Worm (Caenorhabditis elegans) whole organism, young adult: ENCODE results near the gene actl-1.

Experiments
- B0019.2 ChIP-seq: fragments of 200-800 bp; sonication (Bioruptor generic); conservative IDR thresholded peaks from 2 replicates; pipeline ENCODE4 v1.3.6; 2022; ENCODE audit warnings: missing genetic modification reagents, missing genetic modification characterization, missing compliant biosample characterization
- B0336.3 ChIP-seq: fragments of 200-800 bp; sonication (Bioruptor generic); IDR thresholded peaks from 2 replicates; pipeline ENCODE4 v1.3.6; 2022; ENCODE audit warnings: missing genetic modification characterization, missing compliant biosample characterization
- F10E7.11 ChIP-seq: sonication (generic microtip); optimal IDR thresholded peaks from 2 replicates; lab custom pipeline; 2017; ENCODE audit warnings: mild to moderate bottlenecking, missing genetic modification characterization, moderate library complexity, missing compliant biosample characterization
- F57A8.1 ChIP-seq: fragments of 200-800 bp; sonication (Bioruptor generic); optimal IDR thresholded peaks from 2 replicates; lab custom pipeline; 2018; ENCODE audit warnings: mild to moderate bottlenecking, missing genetic modification characterization, moderate library complexity, missing compliant biosample characterization
- K11D2.4 ChIP-seq: fragments of 200-800 bp; sonication (Bioruptor generic); IDR thresholded peaks from 2 replicates; pipeline ENCODE4 v1.3.6; 2022; ENCODE audit warnings: missing genetic modification reagents, missing genetic modification characterization, missing compliant biosample characterization
- K12H6.12 ChIP-seq: fragments of 200-800 bp; sonication (Bioruptor generic); optimal IDR thresholded peaks from 2 replicates; lab custom pipeline; 2018; ENCODE audit warnings: mild to moderate bottlenecking, missing genetic modification characterization, missing compliant biosample characterization
- Y53G8AR.9 ChIP-seq: fragments of 200-800 bp; sonication (Bioruptor generic); conservative IDR thresholded peaks from 2 replicates; pipeline ENCODE4 v1.3.6; 2022; ENCODE audit warnings: missing genetic modification reagents, missing genetic modification characterization, missing compliant biosample characterization
- Y95B8A.8 ChIP-seq: fragments of 200-800 bp; sonication (Bioruptor generic); IDR thresholded peaks from 2 replicates; pipeline ENCODE4 v1.3.6; 2022; ENCODE audit warnings: missing genetic modification reagents, missing genetic modification characterization, missing compliant biosample characterization
- ZK185.1 ChIP-seq: sonication (generic microtip); optimal IDR thresholded peaks from 2 replicates; lab custom pipeline; 2016; ENCODE audit warnings: mild to moderate bottlenecking, missing genetic modification characterization, missing compliant biosample characterization; ENCODE audit not compliant: poor library complexity, severe bottlenecking
- ama-1 ChIP-seq, 3 experiments: fragments of 150-350 bp in 1 of 3; sonication (generic microtip) in 2 of 3; optimal IDR thresholded peaks; 2 replicates each; lab custom pipeline; 2014 to 2018; ENCODE audit warnings: missing biosample characterization in 2 of 3, missing genetic modification characterization in 2 of 3, missing genetic modification reagents in 2 of 3
- aptf-2 ChIP-seq: fragments of 200-800 bp; sonication (Bioruptor generic); conservative IDR thresholded peaks from 2 replicates; pipeline ENCODE4 v1.3.6; 2022; ENCODE audit warnings: missing genetic modification reagents, missing genetic modification characterization, missing compliant biosample characterization
- atf-7 ChIP-seq: sonication (generic microtip); optimal IDR thresholded peaks from 2 replicates; lab custom pipeline; 2017; ENCODE audit warnings: mild to moderate bottlenecking, missing genetic modification characterization, missing compliant biosample characterization
- athp-1 ChIP-seq: sonication (generic microtip); optimal IDR thresholded peaks from 2 replicates; lab custom pipeline; 2017; ENCODE audit warnings: mild to moderate bottlenecking, missing genetic modification characterization, missing compliant biosample characterization
- bed-1 ChIP-seq: fragments of 200-800 bp; sonication (Bioruptor generic); IDR thresholded peaks from 2 replicates; pipeline ENCODE4 v1.3.6; 2022; ENCODE audit warnings: missing genetic modification reagents, missing genetic modification characterization, missing compliant biosample characterization
- cebp-1 ChIP-seq, 2 experiments: fragments of 200-800 bp in 1 of 2; sonication (Bioruptor generic) in 1 of 2; sonication (generic microtip) in 1 of 2; IDR thresholded peaks in 1 of 2; optimal IDR thresholded peaks in 1 of 2; 2 replicates each; pipeline versions ENCODE4 v1.3.6 to Lab custom; 2017 to 2022; ENCODE audit warnings: missing compliant biosample characterization in 2 of 2, missing genetic modification characterization in 2 of 2, mild to moderate bottlenecking in 1 of 2, missing genetic modification reagents in 1 of 2, moderate library complexity in 1 of 2
- ceh-58 ChIP-seq: fragments of 200-800 bp; sonication (Bioruptor generic); IDR thresholded peaks from 2 replicates; pipeline ENCODE4 v1.3.6; 2022; ENCODE audit warnings: missing genetic modification characterization, missing compliant biosample characterization
- ceh-91 ChIP-seq: fragments of 200-800 bp; sonication (Bioruptor generic); IDR thresholded peaks from 2 replicates; pipeline ENCODE4 v1.3.6; 2022; ENCODE audit warnings: missing genetic modification reagents, missing genetic modification characterization, missing compliant biosample characterization
- chd-7 ChIP-seq: sonication (generic microtip); optimal IDR thresholded peaks from 2 replicates; lab custom pipeline; 2016; ENCODE audit warnings: mild to moderate bottlenecking, missing genetic modification characterization, moderate library complexity, missing compliant biosample characterization
- egl-18 ChIP-seq: fragments of 200-800 bp; sonication (Bioruptor generic); IDR thresholded peaks from 2 replicates; pipeline ENCODE4 v1.3.6; 2022; ENCODE audit warnings: missing genetic modification reagents, missing genetic modification characterization, missing compliant biosample characterization
- ekl-4 ChIP-seq: fragments of 200-800 bp; sonication (Bioruptor generic); IDR thresholded peaks from 2 replicates; pipeline ENCODE4 v1.3.6; 2022; ENCODE audit warnings: missing genetic modification reagents, missing genetic modification characterization, missing compliant biosample characterization
- hlh-12 ChIP-seq: sonication (generic microtip); optimal IDR thresholded peaks from 2 replicates; lab custom pipeline; 2016; ENCODE audit warnings: missing genetic modification characterization, missing compliant biosample characterization
- hmg-20 ChIP-seq: fragments of 200-800 bp; sonication (Bioruptor generic); IDR thresholded peaks from 2 replicates; pipeline ENCODE4 v1.3.6; 2022; ENCODE audit warnings: missing genetic modification reagents, missing genetic modification characterization, missing compliant biosample characterization
- hsf-1 ChIP-seq: fragments of 200-800 bp; sonication (Bioruptor generic); IDR thresholded peaks from 2 replicates; pipeline ENCODE4 v1.3.6; 2022; ENCODE audit warnings: missing genetic modification reagents, missing genetic modification characterization, missing compliant biosample characterization
- let-526 ChIP-seq: fragments of 200-800 bp; sonication (Bioruptor generic); IDR thresholded peaks from 2 replicates; pipeline ENCODE4 v1.3.6; 2022; ENCODE audit warnings: missing genetic modification reagents, missing genetic modification characterization, missing compliant biosample characterization
- let-607 ChIP-seq, 2 experiments: fragments of 200-800 bp in 1 of 2; sonication (Bioruptor generic) in 1 of 2; sonication (generic microtip) in 1 of 2; optimal IDR thresholded peaks; 2 replicates each; lab custom pipeline; 2016 to 2018; ENCODE audit warnings: mild to moderate bottlenecking in 2 of 2, missing compliant biosample characterization in 2 of 2, missing genetic modification characterization in 2 of 2, moderate library complexity in 2 of 2, missing genotype in 1 of 2
- lin-26 ChIP-seq: fragments of 200-800 bp; sonication (Bioruptor generic); IDR thresholded peaks from 2 replicates; pipeline ENCODE4 v1.3.6; 2022; ENCODE audit warnings: missing genetic modification reagents, missing genetic modification characterization, missing compliant biosample characterization
- lsl-1 ChIP-seq: fragments of 200-800 bp; sonication (Bioruptor generic); optimal IDR thresholded peaks from 2 replicates; lab custom pipeline; 2018; ENCODE audit warnings: mild to moderate bottlenecking, missing genetic modification characterization, moderate library complexity, missing compliant biosample characterization
- madf-10 ChIP-seq: sonication (generic microtip); optimal IDR thresholded peaks from 2 replicates; lab custom pipeline; 2016; ENCODE audit warnings: mild to moderate bottlenecking, missing genetic modification characterization, missing compliant biosample characterization
- madf-3 ChIP-seq: fragments of 200-800 bp; sonication (Bioruptor generic); IDR thresholded peaks from 2 replicates; pipeline ENCODE4 v1.3.6; 2022; ENCODE audit warnings: missing genetic modification reagents, missing genetic modification characterization, missing compliant biosample characterization
- mcd-1 ChIP-seq: fragments of 200-800 bp; sonication (Bioruptor generic); IDR thresholded peaks from 2 replicates; pipeline ENCODE4 v1.3.6; 2022; ENCODE audit warnings: missing genetic modification reagents, missing genetic modification characterization, missing compliant biosample characterization
- mel-28 ChIP-seq: sonication (generic microtip); optimal IDR thresholded peaks from 2 replicates; lab custom pipeline; 2016; ENCODE audit warnings: borderline replicate concordance, mild to moderate bottlenecking, missing genetic modification characterization, missing compliant biosample characterization
- nfya-2 ChIP-seq: fragments of 200-800 bp; sonication (Bioruptor generic); IDR thresholded peaks from 2 replicates; pipeline ENCODE4 v1.3.6; 2022; ENCODE audit warnings: missing genetic modification reagents, missing genetic modification characterization, missing compliant biosample characterization
- nhr-120 ChIP-seq: fragments of 200-800 bp; sonication (Bioruptor generic); IDR thresholded peaks from 2 replicates; pipeline ENCODE4 v1.3.6; 2022; ENCODE audit warnings: missing genetic modification characterization, missing compliant biosample characterization
- nhr-80 ChIP-seq: sonication (generic microtip); optimal IDR thresholded peaks from 2 replicates; lab custom pipeline; 2016; ENCODE audit warnings: missing genetic modification characterization, missing compliant biosample characterization
- nhr-90 ChIP-seq: sonication (generic microtip); optimal IDR thresholded peaks from 2 replicates; lab custom pipeline; 2016; ENCODE audit warnings: missing genotype, mild to moderate bottlenecking, missing genetic modification characterization, missing compliant biosample characterization
- pbrm-1 ChIP-seq: fragments of 200-800 bp; sonication (Bioruptor generic); IDR thresholded peaks from 2 replicates; pipeline ENCODE4 v1.3.6; 2022; ENCODE audit warnings: missing genetic modification reagents, missing genetic modification characterization, missing compliant biosample characterization
- rec-8 ChIP-seq, 2 experiments: sonication (generic microtip); optimal IDR thresholded peaks; 2 replicates each; lab custom pipeline; 2016; ENCODE audit warnings: mild to moderate bottlenecking in 2 of 2, missing genetic modification characterization in 2 of 2, missing genetic modification reagents in 2 of 2, missing genotype in 2 of 2, missing biosample characterization in 1 of 2, missing compliant biosample characterization in 1 of 2, moderate library complexity in 1 of 2
- repo-1 ChIP-seq: sonication (generic microtip); optimal IDR thresholded peaks from 2 replicates; lab custom pipeline; 2017; ENCODE audit warnings: mild to moderate bottlenecking, missing genetic modification characterization, missing compliant biosample characterization
- rpc-1 ChIP-seq, 2 experiments: fragments of 150-350 bp in 1 of 2; sonication (generic microtip) in 1 of 2; optimal IDR thresholded peaks; 2 replicates each; lab custom pipeline; 2014 to 2018; ENCODE audit warnings: missing biosample characterization in 1 of 2, missing genetic modification characterization in 1 of 2, missing genetic modification reagents in 1 of 2, missing genotype in 1 of 2
- snpc-3.4 ChIP-seq: sonication (generic microtip); optimal IDR thresholded peaks from 2 replicates; lab custom pipeline; 2017; ENCODE audit warnings: missing genetic modification characterization, mild to moderate bottlenecking, missing compliant biosample characterization, antibody characterized with exemption, moderate library complexity, missing genotype, missing genetic modification reagents
- somi-1 ChIP-seq: fragments of 200-800 bp; sonication (Bioruptor generic); optimal IDR thresholded peaks from 2 replicates; lab custom pipeline; 2018; ENCODE audit warnings: mild to moderate bottlenecking, missing genetic modification characterization, missing compliant biosample characterization
- tlf-1 ChIP-seq: fragments of 200-800 bp; sonication (Bioruptor generic); optimal IDR thresholded peaks from 2 replicates; lab custom pipeline; 2018; ENCODE audit warnings: mild to moderate bottlenecking, missing genetic modification characterization, missing compliant biosample characterization
- xnd-1 ChIP-seq: sonication (generic microtip); optimal IDR thresholded peaks from 2 replicates; lab custom pipeline; 2016; ENCODE audit warnings: missing genotype, missing genetic modification reagents, missing genetic modification characterization, missing compliant biosample characterization
- ztf-26 ChIP-seq: sonication (generic microtip); optimal IDR thresholded peaks from 2 replicates; lab custom pipeline; 2017; ENCODE audit warnings: missing genetic modification characterization, missing compliant biosample characterization

Gene actl-1

DNA sequence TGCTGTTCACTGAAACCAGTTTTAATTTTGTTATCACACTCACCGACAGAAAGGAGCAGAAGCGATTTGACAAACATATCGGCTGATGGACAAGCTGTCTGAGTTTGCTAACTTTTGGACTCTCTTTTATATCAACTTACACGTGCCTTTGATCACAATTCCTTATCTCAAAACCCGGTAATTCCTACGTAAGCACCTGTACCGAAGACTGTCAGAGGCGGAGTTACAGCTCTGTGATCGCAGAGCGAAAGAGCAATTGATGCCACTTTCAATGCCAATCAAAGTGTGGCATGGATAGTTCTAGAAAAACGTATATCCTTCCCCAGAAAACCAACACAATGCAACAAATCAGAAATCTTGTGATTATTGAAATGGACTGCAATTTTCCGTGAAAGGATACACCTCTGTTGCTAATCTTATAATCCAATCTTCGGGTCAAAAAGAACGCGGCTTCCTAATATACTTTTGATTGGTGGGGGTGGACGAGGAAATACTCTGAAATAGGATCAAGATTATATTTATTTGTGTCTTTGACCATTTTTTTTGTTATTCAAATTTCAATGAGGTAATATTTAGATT, 37.2 kb upstream of the actl-1 start, which contains the start of gene ilys-5 (continued):
- TF ChIP-seq chd-7 (tag; lab: Kevin White, UChicago) = peak; percentile 62
- no peak for TF ChIP-seq snpc-3.4
- TF ChIP-seq nfya-2 (GFP tag; lab: Robert Waterston, UW) = no peak

DNA sequence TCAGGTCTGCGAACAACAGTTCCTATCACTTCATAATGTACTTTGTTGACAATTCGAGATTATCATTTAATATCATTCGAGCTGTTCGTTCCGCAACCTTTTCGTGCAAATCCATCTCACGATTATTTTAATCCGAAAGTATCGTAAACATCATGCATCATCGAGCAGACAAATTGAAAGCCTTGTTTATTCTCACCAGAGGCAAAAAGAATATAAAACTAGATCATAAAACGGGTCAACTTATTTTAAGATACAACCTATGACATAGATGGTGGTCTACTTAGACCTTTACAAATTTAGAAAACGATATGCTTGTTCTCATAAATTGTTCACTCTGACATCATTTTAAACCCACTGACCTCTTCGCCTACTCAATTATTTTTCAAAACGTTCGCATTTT, 33.4 kb upstream of the actl-1 start:
- TF ChIP-seq nhr-120 (GFP tag; lab: Robert Waterston, UW) (no peak), madf-10 (tag; lab: Kevin White, UChicago) (peak; percentile 78), rec-8 (tag; optimal IDR thresholded peaks at IDR 0.05; lab: Kevin White, UChicago) (no peak), cebp-1 (GFP tag; IDR thresholded peaks at IDR 0.05; lab: Robert Waterston, UW) (no peak), cebp-1 (tag; optimal IDR thresholded peaks at IDR 0.05; lab: Kevin White, UChicago) (peak; percentile 2), B0336.3 (GFP tag; lab: Robert Waterston, UW) (0 out of 2 replicates have a peak, but pooled peaks have one; percentile 35), somi-1 (GFP tag; lab: Kevin White, UChicago) (no peak), let-607 (tag; optimal IDR thresholded peaks at IDR 0.05; lab: Kevin White, UChicago) (no peak), K11D2.4 (GFP tag; lab: Robert Waterston, UW) (no peak), chd-7 (tag; lab: Kevin White, UChicago) (no peak), K12H6.12 (tag; lab: Kevin White, UChicago) (no peak), ceh-58 (GFP tag; lab: Robert Waterston, UW) (no peak), B0019.2 (no peak), bed-1 (no peak), atf-7 (tag; lab: Kevin White, UChicago) (peak; percentile 39), F57A8.1 (GFP tag; lab: Kevin White, UChicago) (no peak), xnd-1 (tag; lab: Kevin White, UChicago) (no peak), pbrm-1 (GFP tag; lab: Robert Waterston, UW) (0 out of 2 replicates have a peak, but pooled peaks have one; percentile 12), repo-1 (tag; lab: Kevin White, UChicago) (peak; percentile 47), lin-26 (GFP tag; lab: Robert Waterston, UW) (no peak), tlf-1 (GFP tag; lab: Kevin White, UChicago) (peak; percentile 56), nhr-90 (tag; lab: Kevin White, UChicago) (peak; percentile 48), ztf-26 (tag; lab: Kevin White, UChicago) (no peak), madf-3 (GFP tag; lab: Robert Waterston, UW) (no peak), egl-18 (GFP tag; lab: Robert Waterston, UW) (no peak), Y53G8AR.9 (GFP tag; lab: Robert Waterston, UW) (peak; percentile 86), hsf-1 (GFP tag; lab: Robert Waterston, UW) (no peak), mel-28 (tag; lab: Kevin White, UChicago) (no peak), nhr-80 (tag; lab: Kevin White, UChicago) (peak; percentile 41)

DNA sequence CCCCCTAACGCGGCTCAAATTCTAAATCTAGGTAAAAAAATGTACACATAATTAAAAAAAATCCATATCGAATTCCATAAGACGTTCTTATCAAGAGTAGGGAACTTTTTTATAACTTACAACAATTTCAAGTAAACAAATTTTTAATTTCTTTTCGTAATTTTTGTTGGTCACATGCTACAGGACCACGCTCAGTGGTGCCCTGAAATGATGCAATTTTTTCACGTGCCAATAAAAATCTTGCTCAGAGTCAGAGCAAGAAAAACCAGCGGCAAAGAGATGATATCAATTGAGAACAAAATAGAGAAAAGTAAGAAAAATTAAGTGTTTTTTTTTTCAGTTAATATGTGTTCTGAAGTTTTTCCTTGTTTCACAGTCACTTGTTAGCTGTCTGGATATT, 32.3 kb upstream of the actl-1 start:
- TF ChIP-seq ekl-4 (GFP tag; lab: Robert Waterston, UW) = no peak
- no peak for TF ChIP-seq lsl-1 (GFP tag; lab: Kevin White, UChicago)
- no peak for TF ChIP-seq hmg-20 (GFP tag; lab: Robert Waterston, UW)
- TF ChIP-seq F10E7.11 (tag; lab: Kevin White, UChicago) = no peak
- TF ChIP-seq ZK185.1 (tag; lab: Kevin White, UChicago) = no peak
- no peak for TF ChIP-seq mcd-1 (GFP tag; lab: Robert Waterston, UW)
- no peak for TF ChIP-seq ceh-91 (GFP tag; lab: Robert Waterston, UW)
- no peak for TF ChIP-seq lin-26 (GFP tag; lab: Robert Waterston, UW)
- TF ChIP-seq Y95B8A.8 (GFP tag; lab: Robert Waterston, UW) = no peak
- no peak for TF ChIP-seq rpc-1 (optimal IDR thresholded peaks at IDR 0.05; lab: Kevin White, UChicago)
- TF ChIP-seq rpc-1 (tag; optimal IDR thresholded peaks at IDR 0.05; lab: Kevin White, UChicago) = no peak
- no peak for TF ChIP-seq aptf-2 (GFP tag; lab: Robert Waterston, UW)
- no peak for TF ChIP-seq hlh-12 (tag; lab: Kevin White, UChicago)
- no peak for TF ChIP-seq ama-1 (optimal IDR thresholded peaks at IDR 0.05; lab: Kevin White, UChicago)
- TF ChIP-seq ama-1 (GFP tag; optimal IDR thresholded peaks at IDR 0.05; lab: Kevin White, UChicago) = no peak
- no peak for TF ChIP-seq let-526
- TF ChIP-seq athp-1 (tag; lab: Kevin White, UChicago) = no peak
